Worm (Caenorhabditis elegans) whole organism, L2 larva: ENCODE results near the gene K09C8.7.

ENCODE experiments used
- elt-3 ChIP-seq: sonication (generic microtip); optimal IDR thresholded peaks from 2 replicates; lab custom pipeline; 2017; ENCODE audit warnings: missing biosample characterization, missing genetic modification characterization
- fos-1 ChIP-seq: fragments of 150-350 bp; optimal IDR thresholded peaks from 2 replicates; lab custom pipeline; 2014; ENCODE audit warnings: missing biosample characterization, missing genetic modification characterization
- nhr-11 ChIP-seq: fragments of 150-350 bp; optimal IDR thresholded peaks from 2 replicates; lab custom pipeline; 2014; ENCODE audit warnings: missing biosample characterization, missing genetic modification characterization

DNA sequence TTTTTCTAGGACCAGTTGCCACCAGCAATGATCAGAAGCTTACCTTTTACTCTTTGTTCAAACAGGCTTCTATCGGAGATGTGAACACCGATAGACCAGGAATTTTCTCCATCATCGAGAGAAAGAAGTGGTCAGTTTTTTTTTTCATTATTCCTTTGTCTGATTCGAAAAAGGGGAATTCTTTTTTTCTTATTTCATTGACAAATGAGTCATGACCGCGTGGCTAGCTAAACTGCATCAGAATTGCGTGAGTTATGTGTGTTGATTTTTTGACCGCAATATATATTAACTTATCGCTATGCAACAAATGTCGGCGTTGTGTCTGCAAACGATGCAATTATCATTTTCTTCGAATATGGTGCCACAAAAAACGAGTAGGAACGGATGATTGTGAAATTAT, 47.8 kb downstream of the K09C8.7 start:
- no peak for TF ChIP-seq nhr-11 (tag; lab: Kevin White, UChicago)
- TF ChIP-seq fos-1 (tag; lab: Kevin White, UChicago): peak; percentile 66
- TF ChIP-seq elt-3 (tag; lab: Kevin White, UChicago): no peak
